Worm (Caenorhabditis elegans): ENCODE results near the gene C07A9.12.

DNA sequence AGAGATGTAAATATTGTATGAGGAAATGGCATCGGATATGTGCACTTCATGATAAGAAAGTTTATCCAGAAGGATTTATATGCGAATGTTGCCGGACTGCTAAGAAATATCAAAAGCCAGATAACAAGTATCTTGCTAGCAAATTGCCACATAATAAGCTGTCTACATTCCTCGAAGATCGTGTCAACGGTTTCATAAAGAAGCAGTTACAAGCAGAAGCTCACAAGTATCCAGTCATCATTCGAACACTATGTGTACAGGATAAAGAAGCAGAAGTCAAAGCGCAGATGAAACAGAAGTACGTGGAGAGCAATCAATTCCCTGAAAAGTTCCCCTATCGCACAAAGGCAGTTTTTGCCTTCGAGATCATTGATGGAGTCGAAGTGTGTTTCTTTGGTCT lies 43.3 kb upstream of the C07A9.12 start:
- TF ChIP-seq aptf-2 (GFP tag; conservative IDR thresholded peaks at IDR 0.05) = no peak
- no peak for TF ChIP-seq unc-130 (GFP tag; optimal IDR thresholded peaks at IDR 0.05)
- no peak for TF ChIP-seq tbx-9 (tag; optimal IDR thresholded peaks at IDR 0.05; ENCODE audit: borderline replicate concordance)
- TF ChIP-seq nhr-90 (tag; optimal IDR thresholded peaks at IDR 0.05) = no peak
- TF ChIP-seq lin-35 (GFP tag; optimal IDR thresholded peaks at IDR 0.05) = no peak
- TF ChIP-seq egl-18 (GFP tag; IDR thresholded peaks at IDR 0.05) = no peak
- TF ChIP-seq snpc-4 (GFP tag; optimal IDR thresholded peaks at IDR 0.05) = no peak
- no peak for TF ChIP-seq snpc-4 (tag; optimal IDR thresholded peaks at IDR 0.05)
- no peak for TF ChIP-seq Y53F4B.3 (GFP tag; IDR thresholded peaks at IDR 0.05)
- no peak for TF ChIP-seq dpl-1 (GFP tag; optimal IDR thresholded peaks at IDR 0.05)
- TF ChIP-seq hlh-26 (GFP tag; conservative IDR thresholded peaks at IDR 0.05) = no peak
- TF ChIP-seq die-1 (tag; optimal IDR thresholded peaks at IDR 0.05) = no peak
